Fruit fly (Drosophila melanogaster) ovary, adult (tissue): Measurements from ENCODE around the gene CG15696.
A peak's percentile ranks its signal among the peaks of the same experiment; 100 is the strongest.

Experiments
- CG17801 ChIP-seq: fragments of 200-800 bp; optimal IDR thresholded peaks from 2 replicates; lab custom pipeline; 2019; ENCODE audit warnings: missing biosample characterization, mild to moderate bottlenecking, missing genetic modification characterization, moderate library complexity; ENCODE audit not compliant: partially characterized antibody

The CG15696 gene

DNA sequence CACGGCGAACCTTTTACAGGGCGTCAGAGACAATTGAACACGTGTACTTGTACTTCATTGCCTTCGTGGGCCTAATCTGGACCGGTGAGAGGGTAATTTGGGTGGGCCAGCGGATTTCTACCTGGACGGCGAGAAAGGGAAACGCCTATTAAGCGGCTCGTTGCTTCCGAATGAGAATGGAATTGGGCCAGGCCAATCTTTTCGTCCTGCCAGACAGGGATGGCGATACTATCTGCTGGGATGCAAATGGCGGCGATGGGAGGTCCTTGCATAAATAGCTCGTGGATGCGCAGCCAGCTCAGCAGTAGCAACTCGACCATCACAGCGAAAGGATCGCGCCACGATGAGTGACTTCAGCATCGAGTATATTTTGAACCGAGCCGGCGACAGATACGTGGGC is at the start of gene CG15696:
Gene CG15696 (plus strand): TSS at position 301 of the 400 bp plus-strand sequence.
- no peak for TF ChIP-seq CG17801

DNA sequence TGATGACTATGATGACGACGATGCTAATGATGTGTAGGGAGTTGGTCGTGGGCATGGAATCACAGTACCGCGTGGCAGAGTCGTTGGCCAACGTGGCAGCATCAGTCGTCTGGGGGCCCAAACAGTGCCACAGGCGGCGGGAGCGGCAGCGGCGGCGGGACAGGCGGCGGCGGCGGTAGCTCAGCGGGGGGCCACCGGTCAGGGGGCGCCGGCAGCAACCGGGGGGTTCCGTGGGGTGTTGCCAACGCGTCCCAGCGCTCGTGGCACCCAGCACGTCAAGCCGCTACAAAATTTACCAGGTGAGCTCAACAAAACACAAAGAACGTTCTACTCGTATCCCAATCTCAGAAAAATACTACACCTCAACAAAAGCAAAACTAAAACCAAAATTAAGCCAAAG is 44.6 kb upstream of the CG15696 start:
- no peak for TF ChIP-seq CG17801

DNA sequence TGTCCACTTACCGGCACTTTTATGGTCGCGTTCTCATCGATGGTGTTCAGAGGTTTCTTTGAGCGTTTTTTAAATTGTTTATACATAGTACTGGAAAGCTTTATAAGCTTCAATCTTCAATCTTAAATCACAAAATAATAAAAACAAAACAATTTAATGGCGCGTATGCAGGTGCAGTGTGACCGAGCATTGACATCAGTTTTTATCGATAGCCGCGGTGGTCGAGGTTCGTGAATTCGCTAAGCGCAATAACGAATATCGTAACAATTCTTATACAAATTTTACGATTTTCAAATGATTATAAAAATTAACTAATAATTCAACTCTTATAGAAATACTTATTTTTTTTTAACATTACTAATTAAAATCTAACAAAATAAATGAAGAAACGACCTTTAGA is 30.9 kb upstream of the CG15696 start, which contains the start of gene Fancd2:
Gene Fancd2 (minus strand): TSS at position 183 of the 400 bp plus-strand sequence.
- no peak for TF ChIP-seq CG17801

DNA sequence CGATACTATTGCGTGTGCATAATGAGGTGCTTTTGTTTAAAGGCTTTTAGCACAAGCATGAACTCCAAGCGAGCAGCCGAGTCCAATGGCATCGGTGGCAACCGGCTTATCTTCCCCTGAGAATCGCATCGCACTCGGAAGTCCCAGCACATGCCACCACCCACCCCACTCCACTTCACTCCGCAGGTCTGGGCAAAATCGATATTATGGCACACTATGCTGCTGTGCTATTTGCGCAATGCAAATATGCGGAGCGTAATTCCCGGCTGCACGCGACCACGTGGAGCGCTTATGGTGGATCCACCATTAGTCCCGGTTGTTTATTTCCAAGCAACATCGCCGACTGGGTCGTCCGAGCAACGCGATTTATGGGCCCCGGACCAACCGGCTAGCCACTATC is 28.6 kb upstream of the CG15696 start:
- no peak for TF ChIP-seq CG17801

DNA sequence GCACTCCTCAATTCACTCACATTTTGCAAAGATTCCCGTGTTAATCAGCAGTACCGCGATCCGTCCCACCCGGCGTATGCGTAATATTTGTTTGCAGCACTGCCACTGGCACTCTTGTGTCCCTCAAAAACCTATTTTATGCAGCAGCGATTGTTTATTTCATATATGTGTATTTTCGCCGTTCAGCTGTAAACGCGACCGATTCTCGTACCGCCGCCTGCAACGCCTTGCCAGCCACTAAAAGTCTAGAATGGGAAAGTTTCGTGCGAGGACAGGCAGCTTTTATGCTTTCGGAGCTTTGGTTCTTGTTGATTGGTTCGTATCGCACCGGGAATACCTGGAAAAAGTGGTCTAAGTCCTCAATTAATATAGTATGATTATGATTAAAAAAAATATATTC is 28.2 kb upstream of the CG15696 start, which contains the start of gene CG17270:
Gene CG17270 (minus strand): TSS at position 241 of the 400 bp plus-strand sequence.
- TF ChIP-seq CG17801, result no peak

DNA sequence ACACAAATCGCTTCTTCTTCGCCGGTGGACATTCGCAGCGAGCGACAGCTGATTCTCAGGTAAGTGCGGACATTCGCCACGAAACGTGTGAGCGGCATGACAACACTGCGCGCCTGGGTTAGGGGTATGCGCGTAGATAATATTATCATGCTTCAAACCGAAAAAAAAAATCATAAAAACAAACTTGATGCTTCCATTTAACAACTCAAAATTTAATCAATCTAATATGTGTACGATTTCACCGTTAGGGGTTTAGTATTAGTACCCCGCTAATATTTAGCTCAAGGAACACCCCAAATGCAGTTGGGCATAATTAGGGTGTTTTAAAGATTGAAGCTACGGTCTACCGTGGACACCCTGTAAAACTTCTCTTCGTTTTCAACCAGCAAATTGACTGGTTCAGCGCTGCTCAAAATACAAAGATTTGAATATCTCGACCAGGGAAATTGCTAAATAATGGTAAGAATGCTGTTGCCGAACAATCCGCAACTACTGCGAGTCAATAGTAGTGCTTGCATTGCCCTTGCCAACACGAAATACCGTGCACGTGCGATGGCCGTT is 25.0 kb upstream of the CG15696 start, which contains the start of the genes CG17271 and RpS20:
Gene CG17271 (minus strand): TSS at position 34 of the 561 bp plus-strand sequence.
Gene RpS20 (plus strand): TSS at position 367 of the 561 bp plus-strand sequence.
- peak; percentile 18 for TF ChIP-seq CG17801

DNA sequence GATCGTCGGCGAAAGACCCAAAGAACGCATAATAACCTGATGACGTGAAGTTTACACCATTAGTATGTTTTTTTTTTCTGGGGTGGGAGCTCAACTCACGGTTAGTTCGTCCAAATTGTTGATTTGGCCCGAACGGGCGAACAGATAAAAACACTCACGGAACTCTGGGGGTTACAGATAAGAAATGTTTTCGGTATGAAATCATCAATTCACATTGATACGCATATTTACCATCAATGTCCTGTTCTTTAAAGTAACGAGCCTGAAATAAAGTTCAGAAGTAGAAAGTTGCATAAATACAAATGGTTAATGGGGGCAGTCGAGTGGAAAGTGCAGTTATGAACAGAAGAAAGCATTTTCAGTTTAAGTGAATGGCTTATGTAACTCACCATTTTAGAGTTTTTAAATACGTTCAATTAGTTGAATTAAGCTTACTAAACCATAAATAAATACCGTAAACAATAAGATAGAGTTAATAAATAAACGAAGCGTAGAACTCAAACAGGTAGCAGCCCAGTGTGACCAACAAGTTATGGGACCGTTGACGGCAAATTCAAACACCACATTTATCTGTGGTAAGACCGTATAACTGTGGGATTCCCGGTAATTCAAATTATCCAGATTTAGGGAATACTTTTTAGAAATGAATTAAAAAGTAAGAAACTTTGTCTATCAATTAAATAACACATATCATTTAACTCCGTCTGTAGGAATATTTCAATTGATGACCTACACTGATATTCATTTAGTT is 23.0 kb upstream of the CG15696 start, which contains the start of gene CG17272:
Gene CG17272 (minus strand): TSS at position 536 of the 751 bp plus-strand sequence.
- peak; percentile 24 for TF ChIP-seq CG17801

DNA sequence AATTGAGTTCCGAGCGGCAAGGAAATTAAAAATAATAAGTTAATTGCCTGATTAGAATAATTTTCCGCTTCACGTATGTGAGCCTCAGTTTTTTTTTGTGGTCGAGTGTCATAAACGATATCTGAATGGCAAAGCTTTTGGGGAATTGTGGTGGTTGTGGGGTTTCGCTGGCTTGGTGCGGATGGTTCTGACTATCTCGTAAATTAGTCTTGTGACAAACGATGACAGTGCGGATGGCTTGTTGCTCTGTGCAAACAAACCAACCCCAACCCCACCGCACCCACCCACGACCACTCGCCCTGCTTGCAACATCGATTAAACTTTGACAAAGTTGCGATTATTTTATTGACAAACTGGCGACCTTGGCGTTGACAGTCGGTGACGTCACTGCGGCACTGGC is 19.9 kb upstream of the CG15696 start:
- no peak for TF ChIP-seq CG17801

DNA sequence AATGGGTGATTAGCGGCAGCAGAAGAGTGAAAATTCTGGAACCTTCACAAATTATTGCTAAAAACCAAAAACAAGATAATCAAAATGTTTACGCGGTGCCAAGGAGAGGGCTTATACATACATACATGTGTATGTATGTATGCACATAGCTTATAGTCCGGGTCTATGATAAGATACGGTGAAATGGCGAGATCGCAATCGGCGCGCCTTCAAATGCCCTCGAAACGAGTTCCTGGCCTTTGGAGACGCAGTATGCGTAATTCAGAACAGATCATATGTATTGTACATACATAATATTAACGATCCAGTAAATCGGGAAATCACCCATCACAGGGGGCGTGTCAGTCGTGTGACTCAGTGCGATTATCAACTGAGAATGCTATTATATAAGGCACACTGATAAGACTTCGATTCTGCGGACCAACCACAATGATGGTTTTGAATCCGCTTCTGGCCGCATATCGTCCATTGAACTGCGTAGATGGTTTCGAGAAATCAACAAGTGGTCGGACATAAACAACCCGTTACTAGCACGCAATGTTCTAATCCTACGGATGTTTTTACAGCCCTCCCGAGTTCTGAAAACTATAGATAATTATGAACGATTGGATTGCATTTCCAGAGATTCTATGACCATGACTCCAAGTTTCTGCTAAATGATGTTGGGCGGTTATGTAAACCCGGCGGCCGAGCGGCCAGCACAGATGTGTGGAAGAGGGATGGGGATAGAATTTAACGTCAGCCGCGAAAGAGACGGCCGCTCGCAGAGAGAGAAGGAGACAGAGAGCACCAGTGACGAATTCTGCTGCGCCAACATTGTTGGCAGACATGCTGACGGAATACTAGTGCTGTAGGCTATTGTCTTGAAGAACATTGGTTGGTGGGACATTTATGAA is 18.1 kb upstream of the CG15696 start:
- TF ChIP-seq CG17801, result peak; percentile 7

DNA sequence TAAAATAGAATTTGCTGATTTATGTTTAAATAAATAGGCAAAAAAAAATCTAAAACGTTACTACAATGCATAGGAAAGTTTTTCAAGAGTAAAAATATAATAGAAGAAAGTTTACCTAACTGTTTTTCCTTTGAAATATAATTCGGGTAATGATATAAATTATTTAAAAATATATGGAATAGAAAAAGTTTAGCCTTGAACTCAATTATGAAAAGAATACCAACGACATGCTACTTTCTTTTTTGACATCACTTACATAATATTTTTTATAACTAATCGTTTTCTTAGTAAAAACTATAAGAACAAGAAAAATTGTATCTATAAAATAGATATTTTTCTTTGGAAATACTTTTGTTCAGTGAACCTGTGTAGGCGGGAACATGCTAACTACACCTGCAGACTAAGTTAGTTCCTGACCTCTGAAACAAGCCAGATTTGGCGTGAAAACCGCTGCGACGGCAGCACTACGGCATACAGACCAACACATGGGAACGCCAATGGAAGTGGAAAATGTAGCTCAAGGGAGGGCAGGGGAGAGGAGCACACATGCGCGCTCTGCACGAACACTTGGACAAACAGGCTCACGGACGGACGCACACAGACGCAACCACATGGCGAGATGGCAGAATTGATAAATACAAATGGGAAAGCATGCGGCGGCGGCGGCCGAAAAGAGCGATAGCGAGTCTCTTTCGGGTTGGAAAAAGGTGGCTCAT is 17.3 kb upstream of the CG15696 start:
- TF ChIP-seq CG17801, result no peak

DNA sequence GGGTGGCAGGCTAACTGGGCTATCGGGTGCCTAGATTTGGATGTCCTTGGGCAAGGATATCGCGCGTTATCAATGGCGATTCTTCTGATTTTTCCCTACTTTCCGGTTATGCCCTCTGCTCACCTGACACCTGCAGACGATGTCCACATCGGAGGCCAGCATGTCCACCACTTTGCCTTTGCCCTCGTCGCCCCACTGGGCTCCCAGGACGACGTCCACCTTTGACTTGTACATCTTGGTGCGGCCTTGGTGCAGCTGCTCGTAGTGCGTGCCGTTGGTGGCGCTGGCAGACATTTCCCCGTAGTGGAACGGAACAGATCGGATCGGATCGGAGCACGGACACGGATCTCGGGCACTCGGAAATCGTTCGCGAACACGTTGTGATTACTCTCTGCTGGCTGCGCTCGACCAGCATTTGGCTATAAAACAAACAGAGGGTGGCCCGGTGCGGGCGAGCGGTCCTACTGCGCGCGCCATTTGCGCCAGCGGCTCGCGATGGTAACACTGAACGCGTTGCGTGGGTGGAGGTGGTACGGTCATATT is 16.6 kb upstream of the CG15696 start, which contains the start of gene Adss:
Gene Adss (minus strand): TSS at position 428 of the 543 bp plus-strand sequence.
- TF ChIP-seq CG17801, result peak; percentile 58

DNA sequence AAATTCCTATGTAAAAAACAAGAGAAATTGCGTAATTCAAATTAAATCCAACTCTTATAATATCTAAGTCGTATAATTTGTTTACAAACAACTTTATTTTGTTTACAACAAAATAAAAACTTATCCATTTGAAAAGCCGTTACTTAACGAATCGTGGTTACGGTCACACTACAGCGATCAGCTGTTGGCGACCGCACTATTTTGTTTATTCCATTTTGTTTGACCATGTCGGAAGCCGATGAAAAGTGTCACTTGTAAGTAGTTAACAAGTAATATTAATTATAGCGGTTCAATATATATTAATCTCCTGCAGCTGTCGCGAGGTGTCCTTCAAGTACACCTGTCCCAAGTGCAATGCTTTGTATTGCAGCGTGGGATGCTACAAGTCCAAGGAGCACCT is 15.9 kb upstream of the CG15696 start, which contains the start of gene CG31223:
Gene CG31223 (plus strand): TSS at position 165 of the 400 bp plus-strand sequence.
- TF ChIP-seq CG17801, result no peak

DNA sequence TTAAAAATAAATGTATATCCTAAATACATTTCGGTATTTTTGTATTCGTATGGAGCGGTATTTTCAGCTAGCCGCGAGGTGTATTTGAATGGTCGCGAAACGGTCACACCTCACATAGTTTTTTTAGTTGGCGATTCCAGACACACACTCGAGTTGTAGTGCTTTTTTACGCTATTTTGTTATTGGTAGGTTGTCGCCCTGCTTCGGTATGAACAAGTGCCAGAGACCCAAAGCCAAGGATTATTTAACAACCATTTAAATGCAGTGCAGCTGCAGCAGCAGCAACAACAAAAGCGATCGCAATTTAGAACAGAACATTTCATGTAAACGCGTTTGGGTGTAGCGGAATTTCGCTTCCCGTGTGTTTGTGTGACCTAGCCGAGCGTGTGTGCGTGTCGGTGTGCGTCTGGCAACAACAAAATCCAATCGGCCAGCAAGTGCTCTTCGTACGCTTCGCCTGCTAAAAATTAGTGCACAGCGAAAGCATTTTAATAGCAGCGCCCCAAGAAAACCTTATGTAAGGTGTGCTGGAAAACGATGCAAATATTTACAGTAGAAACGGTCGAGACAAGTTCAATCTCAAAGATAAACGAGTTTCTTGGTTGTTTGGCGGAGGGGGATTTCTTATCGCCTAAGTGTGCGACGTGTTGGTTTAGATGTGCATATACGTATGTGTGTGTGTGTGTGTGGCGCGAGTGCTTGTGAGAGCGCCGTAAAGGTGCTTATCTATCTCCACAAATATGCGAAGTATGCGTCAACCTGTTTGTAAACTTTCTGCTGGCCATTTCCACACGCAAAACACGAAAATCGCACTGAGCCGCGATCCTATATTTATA is 14.0 kb upstream of the CG15696 start, which contains the start of gene Synd:
Gene Synd (plus strand): TSS at position 111 of the 836 bp plus-strand sequence.
- TF ChIP-seq CG17801, result peak; percentile 41

DNA sequence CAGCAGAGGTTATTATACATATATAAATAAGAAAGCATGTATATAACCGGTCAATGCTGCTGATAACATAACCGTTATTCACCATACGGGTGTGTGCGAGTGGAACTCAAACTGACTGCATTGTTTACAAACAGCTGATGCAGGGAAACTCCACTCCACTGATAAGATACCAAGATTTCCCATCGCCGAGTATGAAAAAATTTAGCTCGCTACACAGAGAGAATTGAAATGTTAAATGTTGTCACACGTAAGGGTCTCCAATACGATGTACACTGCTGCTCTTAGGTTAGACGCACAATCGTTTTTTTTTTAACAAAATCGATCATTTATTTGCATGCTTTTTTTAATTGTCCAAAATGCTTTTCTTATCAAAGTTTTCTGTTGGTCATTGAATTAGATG is 13.2 kb upstream of the CG15696 start:
- TF ChIP-seq CG17801, result no peak
